Worm (Caenorhabditis elegans): ENCODE measurements around the gene sfxn-5.

DNA sequence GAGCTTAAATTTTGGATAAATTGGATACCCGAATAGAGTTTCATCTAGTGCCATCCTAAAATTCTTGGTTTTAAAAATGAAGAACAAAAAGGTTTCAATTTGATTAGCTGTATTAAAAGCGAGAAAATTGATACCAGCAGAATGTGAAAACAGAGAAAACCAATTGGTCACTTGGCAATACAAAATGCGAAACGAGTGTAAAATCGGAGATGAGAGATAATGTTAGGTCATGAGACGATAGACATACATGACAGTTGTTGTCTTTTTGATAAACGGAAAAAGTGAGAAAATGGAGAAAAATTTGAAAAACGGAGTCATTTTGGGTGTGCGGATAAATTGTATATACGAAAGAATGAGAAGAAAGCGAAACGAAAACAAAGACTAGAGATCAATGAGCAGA, at the start of gene sfxn-5:
- TF ChIP-seq T22C8.4 (GFP tag; IDR thresholded peaks at IDR 0.05) (no peak), flt-1 (GFP tag; IDR thresholded peaks at IDR 0.05) (no peak), ztf-23 (GFP tag; IDR thresholded peaks at IDR 0.05) (no peak), ztf-29 (GFP tag; IDR thresholded peaks at IDR 0.05) (no peak), tab-1 (GFP tag; IDR thresholded peaks at IDR 0.05) (no peak)

Data from whole organism, midembryonic.